Worm (Caenorhabditis elegans) whole organism, late embryonic: ENCODE data around the gene B0238.9.

Experiments used
- C08G9.2 ChIP-seq: sonication (generic microtip); optimal IDR thresholded peaks from 2 replicates; lab custom pipeline; 2016; ENCODE audit warnings: mild to moderate bottlenecking, missing genetic modification characterization, moderate library complexity, missing compliant biosample characterization
- C38D4.7 ChIP-seq: fragments of 200-800 bp; sonication (Bioruptor generic); optimal IDR thresholded peaks from 2 replicates; lab custom pipeline; 2018; ENCODE audit warnings: mild to moderate bottlenecking, missing genetic modification characterization, moderate library complexity, missing compliant biosample characterization
- Y22D7AL.16 ChIP-seq: sonication (generic microtip); optimal IDR thresholded peaks from 2 replicates; lab custom pipeline; 2016; ENCODE audit warnings: missing genetic modification characterization, missing compliant biosample characterization
- ceh-19 ChIP-seq: fragments of 200-800 bp; sonication (Bioruptor generic); optimal IDR thresholded peaks from 2 replicates; lab custom pipeline; 2018; ENCODE audit warnings: mild to moderate bottlenecking, missing genetic modification characterization, missing compliant biosample characterization
- ceh-30 ChIP-seq: fragments of 150-350 bp; optimal IDR thresholded peaks from 2 replicates; lab custom pipeline; 2014; ENCODE audit warnings: missing biosample characterization, missing genetic modification characterization
- ceh-34 ChIP-seq: sonication (generic microtip); optimal IDR thresholded peaks from 2 replicates; lab custom pipeline; 2016; ENCODE audit warnings: mild to moderate bottlenecking, missing genetic modification characterization, missing compliant biosample characterization
- ceh-48 ChIP-seq: sonication (generic microtip); optimal IDR thresholded peaks from 2 replicates; lab custom pipeline; 2016; ENCODE audit warnings: missing genetic modification characterization, inconsistent platforms, missing compliant biosample characterization
- dmd-4 ChIP-seq: sonication (generic microtip); optimal IDR thresholded peaks from 2 replicates; lab custom pipeline; 2016; ENCODE audit warnings: borderline replicate concordance, missing genetic modification characterization, missing compliant biosample characterization
- dve-1 ChIP-seq: sonication (generic microtip); optimal IDR thresholded peaks from 2 replicates; lab custom pipeline; 2017; ENCODE audit warnings: antibody characterized with exemption, mild to moderate bottlenecking, missing genetic modification characterization, missing compliant biosample characterization
- ets-4 ChIP-seq: sonication (generic microtip); optimal IDR thresholded peaks from 2 replicates; lab custom pipeline; 2016; ENCODE audit warnings: missing genetic modification characterization, missing compliant biosample characterization
- eyg-1 ChIP-seq: sonication (generic microtip); optimal IDR thresholded peaks from 2 replicates; lab custom pipeline; 2016; ENCODE audit warnings: missing genotype, missing genetic modification characterization, missing compliant biosample characterization
- fax-1 ChIP-seq: sonication (generic microtip); optimal IDR thresholded peaks from 2 replicates; lab custom pipeline; 2016; ENCODE audit warnings: missing genotype, missing genetic modification characterization, missing compliant biosample characterization
- fkh-10 ChIP-seq: fragments of 150-350 bp; optimal IDR thresholded peaks from 2 replicates; lab custom pipeline; 2014; ENCODE audit warnings: missing biosample characterization, missing genetic modification reagents, missing genetic modification characterization
- gmeb-2 ChIP-seq: sonication (generic microtip); optimal IDR thresholded peaks from 2 replicates; lab custom pipeline; 2016; ENCODE audit warnings: missing genetic modification characterization, inconsistent platforms, missing compliant biosample characterization
- hlh-30 ChIP-seq: sonication (generic microtip); optimal IDR thresholded peaks from 2 replicates; lab custom pipeline; 2017; ENCODE audit warnings: antibody characterized with exemption, missing genetic modification characterization, missing compliant biosample characterization; ENCODE audit not compliant: insufficient read depth
- hlh-6 ChIP-seq: sonication (generic microtip); optimal IDR thresholded peaks from 2 replicates; lab custom pipeline; 2016; ENCODE audit warnings: missing genotype, missing genetic modification characterization, missing compliant biosample characterization
- hlh-8 ChIP-seq: sonication (generic microtip); optimal IDR thresholded peaks from 2 replicates; lab custom pipeline; 2016; ENCODE audit warnings: missing genotype, missing genetic modification characterization, missing compliant biosample characterization
- lin-11 ChIP-seq: fragments of 200-800 bp; sonication (Bioruptor generic); optimal IDR thresholded peaks from 2 replicates; lab custom pipeline; 2018; ENCODE audit warnings: mild to moderate bottlenecking, missing genetic modification characterization, missing compliant biosample characterization
- madf-2 ChIP-seq: sonication (generic microtip); optimal IDR thresholded peaks from 2 replicates; lab custom pipeline; 2017; ENCODE audit warnings: missing genetic modification characterization, missing compliant biosample characterization
- nfya-1 ChIP-seq: sonication (generic microtip); optimal IDR thresholded peaks from 2 replicates; lab custom pipeline; 2017; ENCODE audit warnings: missing genetic modification characterization, mild to moderate bottlenecking, missing compliant biosample characterization, antibody characterized with exemption, moderate library complexity
- nhr-232 ChIP-seq: sonication (generic microtip); optimal IDR thresholded peaks from 2 replicates; lab custom pipeline; 2016; ENCODE audit warnings: missing genetic modification characterization, missing compliant biosample characterization
- pat-9 ChIP-seq: fragments of 200-800 bp; sonication (Bioruptor generic); optimal IDR thresholded peaks from 2 replicates; lab custom pipeline; 2018; ENCODE audit warnings: mild to moderate bottlenecking, missing genetic modification characterization, moderate library complexity, missing compliant biosample characterization
- pax-1 ChIP-seq: fragments of 150-350 bp; optimal IDR thresholded peaks from 2 replicates; lab custom pipeline; 2014; ENCODE audit warnings: missing biosample characterization, missing genetic modification characterization
- pha-2 ChIP-seq: sonication (generic microtip); optimal IDR thresholded peaks from 2 replicates; lab custom pipeline; 2017; ENCODE audit warnings: mild to moderate bottlenecking, missing genetic modification characterization, missing compliant biosample characterization
- ref-2 ChIP-seq: sonication (generic microtip); optimal IDR thresholded peaks from 2 replicates; lab custom pipeline; 2016; ENCODE audit warnings: missing genetic modification characterization, missing compliant biosample characterization
- rnt-1 ChIP-seq: sonication (generic microtip); optimal IDR thresholded peaks from 2 replicates; lab custom pipeline; 2016; ENCODE audit warnings: missing genetic modification characterization, missing compliant biosample characterization
- sox-2 ChIP-seq: fragments of 200-800 bp; sonication (Bioruptor generic); IDR thresholded peaks from 2 replicates; pipeline ENCODE4 v1.3.6; 2022; ENCODE audit warnings: missing genetic modification reagents, missing genetic modification characterization, missing compliant biosample characterization
- tbx-2 ChIP-seq: sonication (generic microtip); optimal IDR thresholded peaks from 2 replicates; lab custom pipeline; 2016; ENCODE audit warnings: missing genetic modification characterization, missing compliant biosample characterization
- unc-3 ChIP-seq, 2 experiments: fragments of 200-800 bp in 1 of 2; sonication (Bioruptor generic) in 1 of 2; sonication (generic microtip) in 1 of 2; conservative IDR thresholded peaks in 1 of 2; optimal IDR thresholded peaks in 1 of 2; 2 replicates each; pipeline versions ENCODE4 v1.3.6 to Lab custom; 2016 to 2022; ENCODE audit warnings: missing compliant biosample characterization in 2 of 2, missing genetic modification characterization in 2 of 2, missing genetic modification reagents in 1 of 2
- unc-42 ChIP-seq: sonication (generic microtip); optimal IDR thresholded peaks from 2 replicates; lab custom pipeline; 2016; ENCODE audit warnings: missing genotype, missing genetic modification characterization, missing compliant biosample characterization
- unc-55 ChIP-seq: sonication (generic microtip); optimal IDR thresholded peaks from 2 replicates; lab custom pipeline; 2017; ENCODE audit warnings: missing biosample characterization, missing genetic modification reagents, missing genetic modification characterization
- ztf-16 ChIP-seq: sonication (generic microtip); optimal IDR thresholded peaks from 2 replicates; lab custom pipeline; 2017; ENCODE audit warnings: missing genetic modification characterization, missing compliant biosample characterization

Gene B0238.9

ce11 chrV:5278001-5278400 is at the start of gene B0238.9:
Gene B0238.9 (minus strand): TSS chrV:5278101.
- TF ChIP-seq C08G9.2 (tag; lab: Kevin White, UChicago) (no peak), dmd-4 (tag; lab: Kevin White, UChicago) (no peak), unc-3 (GFP tag; conservative IDR thresholded peaks at IDR 0.05; lab: Robert Waterston, UW) (no peak), unc-3 (tag; optimal IDR thresholded peaks at IDR 0.05; lab: Kevin White, UChicago) (no peak), ets-4 (tag; lab: Kevin White, UChicago) (no peak)

ce11 chrV:5324566-5324965 is 46.7 kb upstream of the B0238.9 start, which contains the start of gene ceh-33:
Gene ceh-33 (minus strand): TSS chrV:5324666.
- no peak for TF ChIP-seq ceh-34
- TF ChIP-seq pax-1 (tag; lab: Kevin White, UChicago), result no peak
- TF ChIP-seq C08G9.2 (tag; lab: Kevin White, UChicago), result no peak
- no peak for TF ChIP-seq ceh-48
- no peak for TF ChIP-seq tbx-2 (tag; lab: Kevin White, UChicago)
- TF ChIP-seq dmd-4 (tag; lab: Kevin White, UChicago), result no peak
- TF ChIP-seq nfya-1 (tag; lab: Kevin White, UChicago), result no peak
- TF ChIP-seq pat-9 (tag; lab: Kevin White, UChicago), result no peak
- no peak for TF ChIP-seq madf-2 (tag; lab: Kevin White, UChicago)
- TF ChIP-seq Y22D7AL.16 (tag; lab: Kevin White, UChicago), result no peak
- no peak for TF ChIP-seq eyg-1 (tag; lab: Kevin White, UChicago)
- no peak for TF ChIP-seq pha-2 (tag; lab: Kevin White, UChicago)
- TF ChIP-seq hlh-8, result no peak
- no peak for TF ChIP-seq fax-1
- TF ChIP-seq sox-2 (GFP tag; lab: Robert Waterston, UW), result no peak
- no peak for TF ChIP-seq C38D4.7
- TF ChIP-seq, all 69 proteins: peak for 0

DNA sequence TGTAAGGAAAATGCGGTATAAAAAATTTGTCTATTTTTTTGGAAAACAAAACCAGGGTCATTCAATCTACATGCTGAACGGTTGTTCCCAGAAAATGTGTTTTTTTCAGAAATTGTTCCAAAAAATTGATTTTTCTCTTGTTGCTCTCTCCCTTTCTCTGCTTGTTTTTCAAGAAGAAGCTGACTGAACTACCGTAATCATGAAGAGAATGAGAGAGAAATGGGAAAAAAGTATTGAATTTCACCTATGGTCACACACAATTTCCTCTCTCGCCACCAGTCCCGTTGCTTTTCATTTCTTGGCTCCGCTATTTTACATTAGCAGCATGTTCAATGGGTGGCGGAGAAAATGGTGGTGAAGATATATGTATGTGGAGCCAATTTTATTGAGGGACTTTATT is 44.9 kb upstream of the B0238.9 start:
- TF ChIP-seq ceh-19 (GFP tag; lab: Kevin White, UChicago) (peak; percentile 48), hlh-30 (tag; lab: Kevin White, UChicago) (no peak)

DNA sequence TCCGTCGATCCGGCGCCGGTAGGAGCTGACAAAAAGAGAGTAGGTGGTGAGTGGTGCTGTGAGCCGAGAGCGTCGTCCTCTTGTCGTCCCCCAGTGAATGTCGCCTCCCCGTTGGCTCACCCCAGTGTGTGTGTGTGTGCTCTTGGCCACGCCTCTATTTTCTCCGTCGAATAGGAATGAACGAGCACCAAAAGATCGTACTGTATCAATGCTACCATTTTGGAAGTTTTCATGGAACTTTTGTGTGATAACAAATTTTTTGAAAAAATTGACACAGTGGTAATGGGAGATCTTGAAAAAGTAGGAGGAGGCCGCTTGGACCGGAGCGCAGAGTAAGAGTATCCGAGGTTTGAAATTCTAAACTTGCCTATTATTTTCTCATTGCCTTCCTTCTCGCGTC is 41.6 kb upstream of the B0238.9 start, which contains the start of gene ceh-34:
TSS of gene ceh-34 (minus strand) at position 101 of the 400 bp plus-strand sequence.
- no peak for TF ChIP-seq ceh-48
- no peak for TF ChIP-seq dve-1 (tag; lab: Kevin White, UChicago)
- TF ChIP-seq lin-11 (tag; lab: Kevin White, UChicago), result no peak
- TF ChIP-seq hlh-6 (tag; lab: Kevin White, UChicago), result peak; percentile 24
- no peak for TF ChIP-seq sox-2 (GFP tag; lab: Robert Waterston, UW)
- TF ChIP-seq nhr-232, result no peak

DNA sequence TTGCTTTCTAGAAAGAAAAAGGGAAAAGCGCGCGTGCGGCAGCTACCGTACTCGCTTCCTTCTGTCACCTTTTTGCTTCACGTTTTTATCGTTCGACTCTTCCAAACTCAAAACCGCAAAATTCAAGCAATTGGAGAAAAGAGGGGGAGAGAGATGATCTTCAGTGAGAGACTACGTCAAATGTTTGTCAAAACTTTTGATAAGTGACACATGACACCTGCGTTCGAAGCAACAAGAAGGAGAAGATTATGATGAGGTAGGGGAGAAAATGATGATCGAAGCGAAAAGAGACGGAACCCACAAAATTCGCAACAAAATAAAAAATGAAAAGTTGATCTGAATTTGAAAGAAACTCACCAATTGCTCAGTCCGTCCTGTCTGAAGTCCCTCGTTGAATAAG is 40.4 kb upstream of the B0238.9 start:
- peak; percentile 68 for TF ChIP-seq unc-55 (GFP tag; lab: Kevin White, UChicago)
- no peak for TF ChIP-seq gmeb-2 (tag; lab: Kevin White, UChicago)
- TF ChIP-seq, all 69 proteins: peak for 1

DNA sequence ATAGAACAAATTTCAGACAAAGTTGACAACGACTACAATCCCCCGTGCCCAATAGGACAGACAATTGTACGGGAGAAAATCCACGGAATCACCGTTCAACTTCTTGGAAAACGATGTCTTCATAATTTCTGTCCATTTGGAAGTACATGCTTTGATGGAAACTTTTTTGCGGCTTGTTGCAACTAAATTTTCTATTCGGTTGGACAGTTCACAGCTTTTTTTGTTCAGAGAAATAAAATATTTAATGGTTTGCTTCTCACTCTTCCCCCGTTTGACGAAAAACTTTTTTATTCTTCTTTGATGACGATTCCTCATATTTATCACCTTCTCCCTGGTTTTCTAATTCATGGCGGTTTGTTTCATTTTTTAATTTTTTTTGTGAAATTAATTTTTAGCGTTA is 36.2 kb upstream of the B0238.9 start, which contains the start of gene C10G8.2:
TSS of gene C10G8.2 (plus strand) at position 301 of the 400 bp plus-strand sequence.
- TF ChIP-seq ceh-30 (tag; lab: Kevin White, UChicago) (no peak), ref-2 (tag; lab: Kevin White, UChicago) (no peak)

DNA sequence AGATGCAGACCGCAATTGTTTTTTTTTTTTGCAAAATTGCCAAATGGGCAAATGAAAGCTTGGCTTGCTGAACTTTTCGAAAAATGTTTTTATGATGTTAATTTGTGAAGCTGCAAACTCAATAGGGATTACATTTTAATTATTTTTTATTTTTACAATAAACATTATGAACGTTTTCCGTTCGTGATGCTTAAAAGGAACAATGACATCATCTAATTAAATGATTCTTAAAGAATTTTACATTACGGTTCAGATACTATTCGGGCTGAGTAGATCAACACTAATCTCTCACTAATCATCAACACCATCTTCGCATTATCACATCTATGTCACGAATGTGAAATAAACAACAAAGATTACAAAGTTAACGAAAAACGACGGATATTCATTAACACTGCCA is 34.6 kb upstream of the B0238.9 start, which contains the start of gene C10G8.3:
TSS of gene C10G8.3 (plus strand) at position 301 of the 400 bp plus-strand sequence.
- TF ChIP-seq unc-42 (tag; lab: Kevin White, UChicago), result no peak
- TF ChIP-seq ztf-16 (tag; lab: Kevin White, UChicago), result no peak
- no peak for TF ChIP-seq fkh-10 (GFP tag; lab: Kevin White, UChicago)
- TF ChIP-seq Y22D7AL.16 (tag; lab: Kevin White, UChicago), result no peak
- TF ChIP-seq rnt-1 (tag; lab: Kevin White, UChicago), result no peak
